Worm (Caenorhabditis elegans): Measurements from ENCODE around the gene pkg-2.

ce11 chrIV:8472493-8472892 is 48.2 kb upstream of the pkg-2 start, which contains the start of gene oat-1:
- no peak for TF ChIP-seq elt-3 (tag; optimal IDR thresholded peaks at IDR 0.05)
- TF ChIP-seq ztf-11 (tag; optimal IDR thresholded peaks at IDR 0.05), result no peak
- TF ChIP-seq mab-5 (tag; optimal IDR thresholded peaks at IDR 0.05), result no peak
- TF ChIP-seq nhr-77 (tag; optimal IDR thresholded peaks at IDR 0.05), result no peak
- TF ChIP-seq ztf-1 (GFP tag; conservative IDR thresholded peaks at IDR 0.05), result no peak
- TF ChIP-seq R02D3.7 (tag; optimal IDR thresholded peaks at IDR 0.05), result no peak
- no peak for TF ChIP-seq lin-39 (tag; optimal IDR thresholded peaks at IDR 0.05)
- no peak for TF ChIP-seq lin-13 (GFP tag; optimal IDR thresholded peaks at IDR 0.05)
- no peak for TF ChIP-seq nhr-237 (tag; optimal IDR thresholded peaks at IDR 0.05)
- TF ChIP-seq ama-1 (optimal IDR thresholded peaks at IDR 0.05), result no peak
- TF ChIP-seq fos-1 (tag; optimal IDR thresholded peaks at IDR 0.05), result no peak
- no peak for TF ChIP-seq elt-1 (tag; optimal IDR thresholded peaks at IDR 0.05)
- no peak for TF ChIP-seq ceh-16 (tag; optimal IDR thresholded peaks at IDR 0.05)
